Worm (Caenorhabditis elegans): ENCODE results near the gene cox-6B.

The cox-6B gene

DNA sequence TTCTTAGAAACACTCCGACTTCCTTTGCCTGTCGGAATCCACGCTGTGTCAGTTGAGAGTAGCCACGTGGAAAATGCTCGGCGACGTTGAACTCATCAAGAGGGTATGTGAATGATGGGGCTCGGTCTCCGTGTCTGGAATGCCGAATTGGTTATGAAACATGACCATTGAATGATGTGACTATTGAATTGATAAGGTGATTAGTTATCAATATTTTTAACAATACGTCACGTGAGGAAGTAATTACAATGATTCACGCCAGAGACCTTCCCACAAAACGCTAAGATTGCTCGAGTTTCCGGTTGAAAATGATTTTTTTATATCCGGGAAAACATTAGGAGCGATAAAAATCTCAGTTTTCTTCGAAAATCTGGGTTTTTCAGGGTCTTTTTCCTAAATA, 59.8 kb downstream of the cox-6B start:
- no peak for TF ChIP-seq sox-4 (tag; optimal IDR thresholded peaks at IDR 0.05)
- no peak for TF ChIP-seq pqm-1 (tag; optimal IDR thresholded peaks at IDR 0.05)
- no peak for TF ChIP-seq ceh-34 (tag; optimal IDR thresholded peaks at IDR 0.05)
- TF ChIP-seq K02D7.2 (tag; optimal IDR thresholded peaks at IDR 0.05): no peak
- no peak for TF ChIP-seq hlh-8 (tag; optimal IDR thresholded peaks at IDR 0.05)
- no peak for TF ChIP-seq pax-1 (tag; optimal IDR thresholded peaks at IDR 0.05)
- TF ChIP-seq ztf-16 (tag; optimal IDR thresholded peaks at IDR 0.05): no peak

- no peak for TF ChIP-seq unc-86 (tag; optimal IDR thresholded peaks at IDR 0.05)
- TF ChIP-seq elt-2 (tag; optimal IDR thresholded peaks at IDR 0.05): peak; percentile 50
- no peak for TF ChIP-seq ztf-16 (tag; optimal IDR thresholded peaks at IDR 0.05)
- TF ChIP-seq nhr-232 (tag; optimal IDR thresholded peaks at IDR 0.05): no peak
- TF ChIP-seq tbx-7 (tag; optimal IDR thresholded peaks at IDR 0.05): no peak
- no peak for TF ChIP-seq nhr-11 (tag; optimal IDR thresholded peaks at IDR 0.05)
Observed at ce11 chrIII:2760726-2761125, 61.3 kb downstream of the cox-6B start, which contains the start of gene pho-9. pho-9 (minus strand) TSS chrIII:2760816.

DNA sequence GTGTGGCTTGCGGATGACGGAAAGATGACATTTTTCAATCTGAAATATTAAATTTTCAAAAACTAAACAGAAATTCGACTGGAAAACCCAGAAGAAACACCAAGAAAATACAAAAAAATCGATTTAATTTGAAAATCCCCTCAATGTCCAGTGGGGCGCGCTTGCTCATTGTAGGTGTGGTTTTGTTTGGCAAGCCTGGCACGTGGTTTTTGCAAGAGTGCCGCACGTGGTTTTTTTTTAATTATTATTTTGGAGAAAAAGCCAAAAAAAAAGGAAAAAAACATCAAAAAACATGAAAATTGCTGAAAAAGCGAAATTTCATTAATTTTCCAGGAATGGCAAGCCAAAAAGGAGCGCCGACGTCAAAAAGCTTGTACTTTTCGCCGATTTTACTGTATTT, 69.2 kb downstream of the cox-6B start, which contains the start of gene swsn-3:
Gene swsn-3 (minus strand): TSS at position 45 of the 400 bp plus-strand sequence.
- TF ChIP-seq dve-1 (tag; optimal IDR thresholded peaks at IDR 0.05) (peak; percentile 69), sox-2 (GFP tag; IDR thresholded peaks at IDR 0.05) (peak; percentile 57), odd-2 (tag; optimal IDR thresholded peaks at IDR 0.05) (peak; percentile 84), lim-6 (tag; optimal IDR thresholded peaks at IDR 0.05) (peak; percentile 85), pros-1 (tag; optimal IDR thresholded peaks at IDR 0.05) (no peak), ceh-6 (GFP tag; optimal IDR thresholded peaks at IDR 0.05) (peak; percentile 65), ztf-16 (tag; optimal IDR thresholded peaks at IDR 0.05) (peak; percentile 81), fkh-6 (tag; optimal IDR thresholded peaks at IDR 0.05) (peak; percentile 46), ttx-3 (tag; optimal IDR thresholded peaks at IDR 0.05) (peak; percentile 90), ceh-24 (tag; optimal IDR thresholded peaks at IDR 0.05) (peak; percentile 76), mec-3 (tag; optimal IDR thresholded peaks at IDR 0.05; ENCODE audit: borderline replicate concordance) (no peak), ets-4 (tag; optimal IDR thresholded peaks at IDR 0.05) (peak; percentile 40), sdc-2 (tag; optimal IDR thresholded peaks at IDR 0.05) (peak; percentile 76), ahr-1 (tag; optimal IDR thresholded peaks at IDR 0.05) (peak; percentile 81), elt-2 (tag; optimal IDR thresholded peaks at IDR 0.05) (peak; percentile 95), fax-1 (tag; optimal IDR thresholded peaks at IDR 0.05) (peak; percentile 78), eyg-1 (tag; optimal IDR thresholded peaks at IDR 0.05) (peak; percentile 84), K02D7.2 (tag; optimal IDR thresholded peaks at IDR 0.05) (peak; percentile 88), ama-1 (optimal IDR thresholded peaks at IDR 0.05) (no peak), Y22D7AL.16 (tag; optimal IDR thresholded peaks at IDR 0.05) (peak; percentile 38), ceh-14 (tag; optimal IDR thresholded peaks at IDR 0.05) (peak; percentile 98), ceh-31 (tag; optimal IDR thresholded peaks at IDR 0.05) (peak; percentile 90), C38D4.7 (GFP tag; optimal IDR thresholded peaks at IDR 0.05) (peak; percentile 74), syd-9 (tag; optimal IDR thresholded peaks at IDR 0.05) (peak; percentile 57), zip-5 (tag; optimal IDR thresholded peaks at IDR 0.05) (peak; percentile 63), pag-3 (tag; optimal IDR thresholded peaks at IDR 0.05; ENCODE audit: borderline replicate concordance) (peak; percentile 45), sox-4 (tag; optimal IDR thresholded peaks at IDR 0.05) (peak; percentile 86), pax-1 (tag; optimal IDR thresholded peaks at IDR 0.05) (peak; percentile 89), unc-42 (tag; optimal IDR thresholded peaks at IDR 0.05) (peak; percentile 80), K09A11.1 (tag; optimal IDR thresholded peaks at IDR 0.05; ENCODE audit: insufficient read depth) (peak; percentile 95), pat-9 (tag; optimal IDR thresholded peaks at IDR 0.05) (peak; percentile 77), rnt-1 (tag; optimal IDR thresholded peaks at IDR 0.05) (peak; percentile 93), tbx-7 (tag; optimal IDR thresholded peaks at IDR 0.05) (peak; percentile 48), npax-4 (tag; optimal IDR thresholded peaks at IDR 0.05) (peak; percentile 73), pha-2 (tag; optimal IDR thresholded peaks at IDR 0.05) (peak; percentile 83), nhr-232 (tag; optimal IDR thresholded peaks at IDR 0.05) (peak; percentile 61), ceh-30 (tag; optimal IDR thresholded peaks at IDR 0.05) (peak; percentile 55), pqm-1 (tag; optimal IDR thresholded peaks at IDR 0.05) (peak; percentile 54), unc-3 (GFP tag; conservative IDR thresholded peaks at IDR 0.05) (0 out of 2 replicates have a peak, but pooled peaks have one; percentile 45), unc-3 (tag; optimal IDR thresholded peaks at IDR 0.05) (peak; percentile 79), hlh-13 (GFP tag; optimal IDR thresholded peaks at IDR 0.05) (peak; percentile 52), ceh-9 (tag; optimal IDR thresholded peaks at IDR 0.05) (no peak), pha-4 (tag; optimal IDR thresholded peaks at IDR 0.05) (no peak), C08G9.2 (tag; optimal IDR thresholded peaks at IDR 0.05) (peak; percentile 75)
